Worm (Caenorhabditis elegans) whole organism, L3 larva: ENCODE data around the gene F26H11.8.
A peak's percentile ranks its signal among the peaks of the same experiment; 100 is the strongest.

Experiments used
- R02D3.7 ChIP-seq: fragments of 150-350 bp; optimal IDR thresholded peaks from 2 replicates; lab custom pipeline; 2014; ENCODE audit warnings: missing biosample characterization, missing genetic modification characterization
- ZK546.5 ChIP-seq: sonication (generic microtip); optimal IDR thresholded peaks from 2 replicates; lab custom pipeline; 2017; ENCODE audit warnings: missing biosample characterization, missing genetic modification characterization
- aly-2 ChIP-seq: fragments of 150-350 bp; optimal IDR thresholded peaks from 2 replicates; lab custom pipeline; 2014; ENCODE audit warnings: missing biosample characterization, missing genetic modification characterization
- ama-1 ChIP-seq: fragments of 150-350 bp; optimal IDR thresholded peaks from 2 replicates; lab custom pipeline; 2018
- ceh-16 ChIP-seq: sonication (generic microtip); optimal IDR thresholded peaks from 2 replicates; lab custom pipeline; 2017; ENCODE audit warnings: missing biosample characterization, missing genetic modification characterization
- ceh-28 ChIP-seq: fragments of 150-350 bp; optimal IDR thresholded peaks from 2 replicates; lab custom pipeline; 2014; ENCODE audit warnings: missing biosample characterization, missing genetic modification reagents, missing genetic modification characterization
- ceh-82 ChIP-seq: fragments of 150-350 bp; optimal IDR thresholded peaks from 2 replicates; lab custom pipeline; 2014; ENCODE audit warnings: missing biosample characterization, missing genetic modification characterization
- ceh-9 ChIP-seq: sonication (generic microtip); optimal IDR thresholded peaks from 2 replicates; lab custom pipeline; 2018; ENCODE audit warnings: missing biosample characterization, missing genetic modification characterization
- daf-12 ChIP-seq: fragments of 150-350 bp; optimal IDR thresholded peaks from 2 replicates; lab custom pipeline; 2014; ENCODE audit warnings: missing biosample characterization, missing genetic modification reagents, missing genetic modification characterization
- egl-27 ChIP-seq: sonication (generic microtip); optimal IDR thresholded peaks from 4 replicates; lab custom pipeline; 2017; ENCODE audit warnings: missing biosample characterization, missing genetic modification reagents, missing genetic modification characterization
- egl-5 ChIP-seq: fragments of 150-350 bp; optimal IDR thresholded peaks from 2 replicates; lab custom pipeline; 2017; ENCODE audit warnings: missing biosample characterization, missing genetic modification reagents, missing genetic modification characterization, inconsistent platforms
- elt-1 ChIP-seq: fragments of 150-350 bp; optimal IDR thresholded peaks from 2 replicates; lab custom pipeline; 2014; ENCODE audit warnings: missing biosample characterization, missing genetic modification characterization
- elt-2 ChIP-seq: sonication (generic microtip); optimal IDR thresholded peaks from 2 replicates; lab custom pipeline; 2016; ENCODE audit warnings: missing genetic modification reagents, mild to moderate bottlenecking, missing genetic modification characterization, missing compliant biosample characterization
- elt-3 ChIP-seq, 3 experiments: fragments of 150-350 bp in 1 of 3; sonication (generic microtip) in 2 of 3; optimal IDR thresholded peaks; 2 replicates in 2 of 3; 4 replicates in 1 of 3; lab custom pipeline; 2014 to 2017; ENCODE audit warnings: missing biosample characterization in 3 of 3, missing genetic modification characterization in 3 of 3
- eor-1 ChIP-seq, 2 experiments: fragments of 150-350 bp; optimal IDR thresholded peaks; 2 replicates each; lab custom pipeline; 2014 to 2018; ENCODE audit warnings: missing biosample characterization in 2 of 2, missing genetic modification characterization in 2 of 2
- fkh-10 ChIP-seq: sonication (generic microtip); optimal IDR thresholded peaks from 2 replicates; lab custom pipeline; 2017; ENCODE audit warnings: missing biosample characterization, missing genetic modification reagents, missing genetic modification characterization
- fkh-2 ChIP-seq: fragments of 150-350 bp; optimal IDR thresholded peaks from 2 replicates; lab custom pipeline; 2014; ENCODE audit warnings: missing biosample characterization, missing genetic modification reagents, missing genetic modification characterization
- fos-1 ChIP-seq: fragments of 150-350 bp; optimal IDR thresholded peaks from 2 replicates; lab custom pipeline; 2014; ENCODE audit warnings: missing biosample characterization, missing genetic modification characterization
- hmg-11 ChIP-seq: sonication (generic microtip); optimal IDR thresholded peaks from 2 replicates; lab custom pipeline; 2016; ENCODE audit warnings: missing genetic modification characterization, missing compliant biosample characterization
- jun-1 ChIP-seq: fragments of 150-350 bp; optimal IDR thresholded peaks from 2 replicates; lab custom pipeline; 2014; ENCODE audit warnings: missing biosample characterization, missing genetic modification reagents, missing genetic modification characterization
- lin-15B ChIP-seq: fragments of 150-350 bp; optimal IDR thresholded peaks from 2 replicates; lab custom pipeline; 2014; ENCODE audit warnings: missing biosample characterization, missing genetic modification characterization
- lin-39 ChIP-seq: fragments of 150-350 bp; optimal IDR thresholded peaks from 2 replicates; lab custom pipeline; 2018; ENCODE audit warnings: missing biosample characterization, missing genetic modification reagents, missing genetic modification characterization
- lsy-12 ChIP-seq: sonication (generic microtip); optimal IDR thresholded peaks from 2 replicates; lab custom pipeline; 2016; ENCODE audit warnings: mild to moderate bottlenecking, missing genetic modification characterization, missing compliant biosample characterization
- mdl-1 ChIP-seq: fragments of 150-350 bp; optimal IDR thresholded peaks from 2 replicates; lab custom pipeline; 2014; ENCODE audit warnings: missing biosample characterization, missing genetic modification characterization
- mml-1 ChIP-seq: fragments of 150-350 bp; sonication (generic microtip); optimal IDR thresholded peaks from 3 replicates; lab custom pipeline; 2014; ENCODE audit warnings: missing biosample characterization, missing genetic modification characterization
- nfya-1 ChIP-seq: sonication (generic microtip); optimal IDR thresholded peaks from 2 replicates; lab custom pipeline; 2017; ENCODE audit warnings: missing genetic modification characterization, mild to moderate bottlenecking, missing compliant biosample characterization, antibody characterized with exemption, moderate library complexity; ENCODE audit not compliant: insufficient read depth
- nhr-11 ChIP-seq: fragments of 150-350 bp; optimal IDR thresholded peaks from 2 replicates; lab custom pipeline; 2014; ENCODE audit warnings: missing biosample characterization, missing genetic modification characterization
- nhr-12 ChIP-seq: fragments of 150-350 bp; optimal IDR thresholded peaks from 2 replicates; lab custom pipeline; 2014; ENCODE audit warnings: missing biosample characterization, missing genetic modification characterization
- nhr-23 ChIP-seq: fragments of 150-350 bp; optimal IDR thresholded peaks from 2 replicates; lab custom pipeline; 2014; ENCODE audit warnings: missing biosample characterization, missing genetic modification reagents, missing genetic modification characterization
- nhr-237 ChIP-seq: fragments of 150-350 bp; optimal IDR thresholded peaks from 2 replicates; lab custom pipeline; 2014; ENCODE audit warnings: missing biosample characterization, missing genetic modification characterization
- nhr-25 ChIP-seq: sonication (generic microtip); optimal IDR thresholded peaks from 2 replicates; lab custom pipeline; 2017; ENCODE audit warnings: missing biosample characterization, missing genetic modification characterization
- nhr-28 ChIP-seq: fragments of 150-350 bp; optimal IDR thresholded peaks from 2 replicates; lab custom pipeline; 2014; ENCODE audit warnings: missing biosample characterization, missing genetic modification characterization
- nhr-43 ChIP-seq: sonication (generic microtip); optimal IDR thresholded peaks from 2 replicates; lab custom pipeline; 2016; ENCODE audit warnings: mild to moderate bottlenecking, missing genetic modification characterization, missing compliant biosample characterization; ENCODE audit not compliant: poor library complexity, severe bottlenecking
- nhr-67 ChIP-seq: fragments of 150-350 bp; optimal IDR thresholded peaks from 2 replicates; lab custom pipeline; 2014; ENCODE audit warnings: missing biosample characterization, missing genetic modification characterization
- nhr-76 ChIP-seq: fragments of 150-350 bp; sonication (generic microtip); optimal IDR thresholded peaks from 5 replicates; lab custom pipeline; 2014; ENCODE audit warnings: missing biosample characterization, missing genetic modification characterization
- nhr-77 ChIP-seq: fragments of 150-350 bp; optimal IDR thresholded peaks from 2 replicates; lab custom pipeline; 2014; ENCODE audit warnings: missing biosample characterization, missing genetic modification characterization
- pha-4 ChIP-seq: fragments of 150-350 bp; optimal IDR thresholded peaks from 2 replicates; lab custom pipeline; 2014; ENCODE audit warnings: missing biosample characterization, missing genetic modification reagents, missing genetic modification characterization
- pqm-1 ChIP-seq: fragments of 150-350 bp; optimal IDR thresholded peaks from 2 replicates; lab custom pipeline; 2017; ENCODE audit warnings: missing biosample characterization, missing genetic modification characterization, inconsistent platforms
- sea-2 ChIP-seq: fragments of 150-350 bp; sonication (generic microtip); optimal IDR thresholded peaks from 4 replicates; lab custom pipeline; 2014; ENCODE audit warnings: missing biosample characterization, missing genetic modification reagents, missing genetic modification characterization
- skn-1 ChIP-seq: fragments of 150-350 bp; optimal IDR thresholded peaks from 2 replicates; lab custom pipeline; 2014; ENCODE audit warnings: missing biosample characterization, missing genetic modification characterization
- snpc-4 ChIP-seq: fragments of 150-350 bp; optimal IDR thresholded peaks from 2 replicates; lab custom pipeline; 2014; ENCODE audit warnings: missing biosample characterization, missing genetic modification characterization
- tbx-2 ChIP-seq: sonication (generic microtip); optimal IDR thresholded peaks from 2 replicates; lab custom pipeline; 2016; ENCODE audit warnings: mild to moderate bottlenecking, missing genetic modification characterization, missing compliant biosample characterization
- unc-39 ChIP-seq: sonication (generic microtip); optimal IDR thresholded peaks from 4 replicates; lab custom pipeline; 2017; ENCODE audit warnings: missing biosample characterization, missing genetic modification characterization
- unc-62 ChIP-seq: fragments of 150-350 bp; sonication (generic microtip); optimal IDR thresholded peaks from 4 replicates; lab custom pipeline; 2014; ENCODE audit warnings: missing biosample characterization, missing genetic modification reagents, missing genetic modification characterization
- zag-1 ChIP-seq: fragments of 150-350 bp; optimal IDR thresholded peaks from 2 replicates; lab custom pipeline; 2014; ENCODE audit warnings: missing biosample characterization, missing genetic modification characterization
- ztf-11 ChIP-seq: fragments of 150-350 bp; optimal IDR thresholded peaks from 2 replicates; lab custom pipeline; 2014; ENCODE audit warnings: missing biosample characterization, missing genetic modification characterization
- ztf-4 ChIP-seq: fragments of 150-350 bp; optimal IDR thresholded peaks from 2 replicates; lab custom pipeline; 2014; ENCODE audit warnings: missing biosample characterization, missing genetic modification characterization

Gene F26H11.8

DNA sequence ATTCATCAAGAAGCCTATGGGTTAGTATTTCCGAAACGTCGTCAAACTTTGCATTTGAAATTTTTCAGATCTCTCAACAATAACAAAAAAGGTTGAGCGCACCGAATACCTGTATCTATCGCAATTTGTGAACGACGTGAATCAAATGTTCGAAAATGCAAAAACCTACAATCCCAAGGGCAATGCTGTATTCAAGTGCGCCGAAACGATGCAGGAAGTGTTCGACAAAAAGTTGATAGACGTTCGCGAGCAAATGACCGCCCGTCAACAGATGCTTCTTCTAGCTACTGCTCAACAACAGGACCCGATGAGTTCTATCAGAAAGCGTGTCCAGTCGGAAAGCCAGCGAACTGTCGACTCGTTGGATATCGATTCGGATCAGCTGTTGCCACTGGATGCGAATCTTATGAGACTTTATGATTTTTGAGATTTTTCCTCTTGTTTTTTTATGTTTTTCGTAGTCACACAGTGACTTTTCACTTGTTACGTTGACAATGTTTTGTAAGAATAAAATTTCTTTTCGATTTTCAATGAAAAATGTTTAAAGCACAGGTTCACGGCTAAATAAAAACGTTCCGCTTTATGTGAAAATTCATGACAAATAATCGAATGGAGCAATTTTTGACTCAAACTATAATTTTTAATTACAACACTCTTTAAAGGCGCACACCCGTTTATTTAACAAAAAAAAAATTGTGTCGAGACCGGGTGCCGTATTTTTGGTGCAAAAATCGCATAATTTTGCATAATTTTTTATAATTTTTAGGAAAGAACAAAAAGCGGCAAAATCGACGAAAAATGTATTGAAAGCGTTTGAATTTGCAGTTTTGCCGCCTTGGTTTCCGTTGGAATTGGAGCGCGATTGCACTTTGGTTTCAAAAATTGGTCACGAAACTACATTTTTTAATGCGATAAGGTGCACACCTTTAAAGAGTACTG is 19.3 kb downstream of the F26H11.8 start:
- peak; percentile 22 for TF ChIP-seq snpc-4 (tag; lab: Kevin White, UChicago)
- TF ChIP-seq nhr-237 (tag; lab: Kevin White, UChicago) = no peak
- TF ChIP-seq unc-39 (tag; lab: Kevin White, UChicago) = no peak
- TF ChIP-seq ceh-16 (tag; lab: Kevin White, UChicago) = peak; percentile 60
- peak; percentile 89 for TF ChIP-seq nhr-25 (tag; lab: Kevin White, UChicago)
- TF ChIP-seq nhr-67 (tag; lab: Kevin White, UChicago) = no peak
- TF ChIP-seq pqm-1 (tag; lab: Kevin White, UChicago) = no peak
- TF ChIP-seq nfya-1 (tag; lab: Kevin White, UChicago) = peak; percentile 62
- no peak for TF ChIP-seq nhr-12 (tag; lab: Kevin White, UChicago)
- no peak for TF ChIP-seq ZK546.5 (tag; lab: Kevin White, UChicago)
- no peak for TF ChIP-seq egl-5 (tag; lab: Kevin White, UChicago)
- TF ChIP-seq egl-27 (tag; lab: Kevin White, UChicago) = no peak
- TF ChIP-seq mdl-1 (tag; lab: Kevin White, UChicago) = no peak
- no peak for TF ChIP-seq eor-1 (tag; optimal IDR thresholded peaks at IDR 0.05; lab: Kevin White, UChicago)
- peak; percentile 77 for TF ChIP-seq nhr-43
- TF ChIP-seq unc-62 (GFP tag; lab: Kevin White, UChicago) = no peak
- TF ChIP-seq lsy-12 (tag; lab: Kevin White, UChicago) = no peak
- TF ChIP-seq ceh-82 (tag; lab: Kevin White, UChicago) = no peak
- TF ChIP-seq daf-12 = no peak
- peak; percentile 34 for TF ChIP-seq nhr-28
- no peak for TF ChIP-seq ceh-28 (tag; lab: Kevin White, UChicago)
- TF ChIP-seq hmg-11 = no peak
- no peak for TF ChIP-seq nhr-76
- TF ChIP-seq ceh-9 (tag; lab: Kevin White, UChicago) = no peak
- no peak for TF ChIP-seq lin-15B (tag; lab: Kevin White, UChicago)
- TF ChIP-seq tbx-2 (tag; lab: Kevin White, UChicago) = peak; percentile 85
- TF ChIP-seq ztf-11 (tag; lab: Kevin White, UChicago) = no peak
- no peak for TF ChIP-seq aly-2 (tag; lab: Kevin White, UChicago)
- no peak for TF ChIP-seq R02D3.7 (tag; lab: Kevin White, UChicago)
- TF ChIP-seq elt-2 (tag; lab: Kevin White, UChicago) = no peak
- TF ChIP-seq jun-1 (tag; lab: Kevin White, UChicago) = no peak
- no peak for TF ChIP-seq fkh-2 (tag; lab: Kevin White, UChicago)
- TF ChIP-seq skn-1 (tag; lab: Kevin White, UChicago) = no peak
- TF ChIP-seq elt-1 = no peak
- TF ChIP-seq fkh-10 (GFP tag; lab: Kevin White, UChicago) = no peak
- no peak for TF ChIP-seq lin-39 (tag; lab: Kevin White, UChicago)
- TF ChIP-seq nhr-23 (tag; lab: Kevin White, UChicago) = peak; percentile 88
- TF ChIP-seq pha-4 (tag; lab: Kevin White, UChicago) = peak; percentile 37
- TF ChIP-seq nhr-77 = no peak
- TF ChIP-seq mml-1 (tag; lab: Kevin White, UChicago) = no peak
- no peak for TF ChIP-seq zag-1
- TF ChIP-seq fos-1 (tag; lab: Kevin White, UChicago) = peak; percentile 10
- TF ChIP-seq ama-1 (lab: Kevin White, UChicago) = peak; percentile 98
- TF ChIP-seq ztf-4 (tag; lab: Kevin White, UChicago) = peak; percentile 89
- TF ChIP-seq elt-3 (tag; optimal IDR thresholded peaks at IDR 0.05; lab: Kevin White, UChicago) = peak in 1 of 3 experiments; percentile 62
- no peak for TF ChIP-seq nhr-11 (tag; lab: Kevin White, UChicago)
- TF ChIP-seq sea-2 (GFP tag; lab: Kevin White, UChicago) = no peak
- TF ChIP-seq, all 47 proteins: peak for 13
